Fruit fly (Drosophila melanogaster): Measurements from ENCODE around the gene CG6059.

The CG6059 gene

dm6 chr3R:27075694-27076093, 48.8 kb downstream of the CG6059 start, which contains the start of gene CG14257 (continued):
- TF ChIP-seq HmgD (GFP tag; optimal IDR thresholded peaks at IDR 0.05) (no peak), Nf-YB (GFP tag; optimal IDR thresholded peaks at IDR 0.05) (no peak), dati (GFP tag; IDR thresholded peaks at IDR 0.05) (no peak)
